Worm (Caenorhabditis elegans) whole organism, L3 larva: Measurements from ENCODE around the gene ssu-2.

ENCODE experiments used
- ceh-16 ChIP-seq: sonication (generic microtip); optimal IDR thresholded peaks from 2 replicates; lab custom pipeline; 2017; ENCODE audit warnings: missing biosample characterization, missing genetic modification characterization
- ceh-28 ChIP-seq: fragments of 150-350 bp; optimal IDR thresholded peaks from 2 replicates; lab custom pipeline; 2014; ENCODE audit warnings: missing biosample characterization, missing genetic modification reagents, missing genetic modification characterization
- egl-27 ChIP-seq: sonication (generic microtip); optimal IDR thresholded peaks from 4 replicates; lab custom pipeline; 2017; ENCODE audit warnings: missing biosample characterization, missing genetic modification reagents, missing genetic modification characterization
- elt-1 ChIP-seq: fragments of 150-350 bp; optimal IDR thresholded peaks from 2 replicates; lab custom pipeline; 2014; ENCODE audit warnings: missing biosample characterization, missing genetic modification characterization
- fkh-10 ChIP-seq: sonication (generic microtip); optimal IDR thresholded peaks from 2 replicates; lab custom pipeline; 2017; ENCODE audit warnings: missing biosample characterization, missing genetic modification reagents, missing genetic modification characterization
- fos-1 ChIP-seq: fragments of 150-350 bp; optimal IDR thresholded peaks from 2 replicates; lab custom pipeline; 2014; ENCODE audit warnings: missing biosample characterization, missing genetic modification characterization
- nhr-12 ChIP-seq: fragments of 150-350 bp; optimal IDR thresholded peaks from 2 replicates; lab custom pipeline; 2014; ENCODE audit warnings: missing biosample characterization, missing genetic modification characterization
- snpc-4 ChIP-seq: fragments of 150-350 bp; optimal IDR thresholded peaks from 2 replicates; lab custom pipeline; 2014; ENCODE audit warnings: missing biosample characterization, missing genetic modification characterization
- unc-62 ChIP-seq: fragments of 150-350 bp; sonication (generic microtip); optimal IDR thresholded peaks from 4 replicates; lab custom pipeline; 2014; ENCODE audit warnings: missing biosample characterization, missing genetic modification reagents, missing genetic modification characterization

DNA sequence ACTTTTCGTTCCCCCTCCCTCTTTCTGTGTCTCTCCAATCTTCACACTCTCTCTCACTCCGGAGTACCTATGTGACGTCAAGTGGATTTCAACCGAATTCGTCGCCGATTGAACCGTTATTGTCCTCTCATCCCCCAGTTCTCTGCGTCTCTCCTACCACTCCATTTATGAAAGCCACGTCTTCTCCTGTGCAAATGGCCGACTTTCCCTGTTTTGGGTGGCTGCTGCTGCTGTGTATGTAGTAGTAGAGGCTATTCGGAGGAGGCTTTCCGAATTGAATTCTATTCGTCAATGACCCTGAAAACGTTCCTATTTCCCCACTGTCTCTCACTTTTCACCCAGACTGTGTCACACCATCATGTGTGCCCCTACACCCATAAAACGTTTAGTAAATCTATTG, 30.7 kb downstream of the ssu-2 start:
- TF ChIP-seq snpc-4 (tag; lab: Kevin White, UChicago) (no peak), unc-62 (no peak), fkh-10 (GFP tag; lab: Kevin White, UChicago) (no peak), fos-1 (tag; lab: Kevin White, UChicago) (no peak), ceh-28 (tag; lab: Kevin White, UChicago) (peak; percentile 12), ceh-16 (tag; lab: Kevin White, UChicago) (no peak), nhr-12 (tag; lab: Kevin White, UChicago) (no peak), elt-1 (no peak), egl-27 (no peak)
